ENCODE assay signal across 3 worm cellular contexts in the genomic region with DNA sequence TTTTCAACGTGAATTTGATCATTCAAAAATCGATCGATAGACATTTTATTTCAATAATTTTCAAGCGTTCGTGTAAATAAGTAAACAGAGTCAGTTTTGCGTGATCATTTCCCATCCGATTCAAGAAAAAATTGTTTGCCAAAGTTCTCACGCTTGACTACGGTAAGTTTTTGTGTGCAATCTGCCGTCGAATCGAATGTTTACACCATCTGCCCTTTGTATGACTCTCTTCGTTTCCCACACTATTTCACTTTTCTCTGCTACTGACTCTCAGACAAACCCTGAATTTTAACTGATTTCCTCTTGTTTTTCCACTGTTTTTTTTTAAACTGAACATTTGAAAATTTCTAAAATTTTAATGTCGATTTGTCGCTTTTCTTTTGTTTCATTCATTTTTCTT.
TF ChIP-seq lines count a peak whose summit lies in the region.

No protein-coding gene starts in this region.

TF ChIP-seq in whole organism, L2 larva, 48 proteins besides CTCF, POLR2A, EP300 and RAD21 (continued from another document):
- TF ChIP-seq gmeb-1 (tag; optimal IDR thresholded peaks at IDR 0.05; lab: Kevin White, UChicago) (peak; percentile 75), ztf-11 (tag; optimal IDR thresholded peaks at IDR 0.05; lab: Kevin White, UChicago) (no peak), aly-2 (tag; optimal IDR thresholded peaks at IDR 0.05; lab: Kevin White, UChicago) (no peak), skn-1 (tag; optimal IDR thresholded peaks at IDR 0.05; lab: Kevin White, UChicago) (no peak), elt-3 (tag; optimal IDR thresholded peaks at IDR 0.05; lab: Kevin White, UChicago) (no peak), crh-2 (tag; optimal IDR thresholded peaks at IDR 0.05; lab: Kevin White, UChicago) (peak; percentile 90), sma-9 (GFP tag; optimal IDR thresholded peaks at IDR 0.05; lab: Kevin White, UChicago) (peak; percentile 72), sma-9 (tag; optimal IDR thresholded peaks at IDR 0.05; lab: Kevin White, UChicago) (no peak), fos-1 (tag; optimal IDR thresholded peaks at IDR 0.05; lab: Kevin White, UChicago) (peak; percentile 81), lin-13 (GFP tag; optimal IDR thresholded peaks at IDR 0.05; lab: Kevin White, UChicago) (peak; percentile 84), sma-3 (GFP tag; optimal IDR thresholded peaks at IDR 0.05; lab: Kevin White, UChicago) (peak; percentile 74), snpc-4 (tag; optimal IDR thresholded peaks at IDR 0.05; lab: Kevin White, UChicago) (peak; percentile 45), F13H6.1 (tag; optimal IDR thresholded peaks at IDR 0.05; lab: Kevin White, UChicago) (peak; percentile 87), mbf-1 (tag; optimal IDR thresholded peaks at IDR 0.05; lab: Kevin White, UChicago) (no peak), nhr-23 (tag; optimal IDR thresholded peaks at IDR 0.05; lab: Kevin White, UChicago) (no peak), nhr-77 (tag; optimal IDR thresholded peaks at IDR 0.05; lab: Kevin White, UChicago) (no peak), ztf-1 (GFP tag; conservative IDR thresholded peaks at IDR 0.05; lab: Robert Waterston, UW) (no peak), nhr-21 (tag; optimal IDR thresholded peaks at IDR 0.05; lab: Kevin White, UChicago) (peak; percentile 66), mdl-1 (tag; optimal IDR thresholded peaks at IDR 0.05; lab: Kevin White, UChicago) (peak in 1 of 2 experiments; percentile 2), elt-1 (tag; optimal IDR thresholded peaks at IDR 0.05; lab: Kevin White, UChicago) (no peak), ZK546.5 (tag; optimal IDR thresholded peaks at IDR 0.05; lab: Kevin White, UChicago) (no peak), unc-62 (GFP tag; optimal IDR thresholded peaks at IDR 0.05; lab: Kevin White, UChicago) (no peak), unc-39 (tag; optimal IDR thresholded peaks at IDR 0.05; lab: Kevin White, UChicago) (no peak), ztf-4 (tag; optimal IDR thresholded peaks at IDR 0.05; lab: Kevin White, UChicago) (peak; percentile 73), dmd-4 (tag; optimal IDR thresholded peaks at IDR 0.05; lab: Kevin White, UChicago) (no peak), peb-1 (tag; optimal IDR thresholded peaks at IDR 0.05; lab: Kevin White, UChicago) (no peak), unc-55 (GFP tag; optimal IDR thresholded peaks at IDR 0.05; lab: Kevin White, UChicago) (peak; percentile 95)

TF ChIP-seq in whole organism, L4 larva, 104 proteins besides CTCF, POLR2A, EP300 and RAD21 (continued from another document and continues in another):
- TF ChIP-seq unc-62 (GFP tag; optimal IDR thresholded peaks at IDR 0.05 in 1 of 2; lab: Kevin White, UChicago) (peak in 1 of 2 experiments; percentile 38), unc-62 (tag; optimal IDR thresholded peaks at IDR 0.05; lab: Kevin White, UChicago) (no peak), mxl-2 (GFP tag; conservative IDR thresholded peaks at IDR 0.05; lab: Robert Waterston, UW) (no peak), aha-1 (tag; lab: Kevin White, UChicago) (peak; percentile 99), ctbp-1 (GFP tag; IDR thresholded peaks at IDR 0.05; lab: Robert Waterston, UW) (no peak), egl-27 (tag; optimal IDR thresholded peaks at IDR 0.05; lab: Kevin White, UChicago) (no peak), cey-2 (tag; optimal IDR thresholded peaks at IDR 0.05; lab: Kevin White, UChicago; ENCODE audit: borderline replicate concordance, insufficient read depth) (no peak), lin-39 (tag; optimal IDR thresholded peaks at IDR 0.05; lab: Kevin White, UChicago) (no peak), unc-39 (tag; optimal IDR thresholded peaks at IDR 0.05; lab: Kevin White, UChicago) (no peak), madf-5 (GFP tag; IDR thresholded peaks at IDR 0.05; lab: Robert Waterston, UW) (no peak), nhr-28 (tag; optimal IDR thresholded peaks at IDR 0.05; lab: Kevin White, UChicago) (peak; percentile 50), ces-1 (GFP tag; optimal IDR thresholded peaks at IDR 0.05; lab: Kevin White, UChicago) (no peak), R02D3.7 (tag; optimal IDR thresholded peaks at IDR 0.05; lab: Kevin White, UChicago) (no peak), F44E2.7 (GFP tag; IDR thresholded peaks at IDR 0.05; lab: Robert Waterston, UW) (no peak), hlh-30 (tag; optimal IDR thresholded peaks at IDR 0.05; lab: Kevin White, UChicago; ENCODE audit: insufficient read depth) (peak; percentile 71), duxl-1 (tag; optimal IDR thresholded peaks at IDR 0.05; lab: Kevin White, UChicago; ENCODE audit: poor library complexity) (no peak), nhr-237 (tag; optimal IDR thresholded peaks at IDR 0.05; lab: Kevin White, UChicago) (no peak), rbr-2 (tag; optimal IDR thresholded peaks at IDR 0.05; lab: Kevin White, UChicago) (peak; percentile 63), T20F7.1 (GFP tag; optimal IDR thresholded peaks at IDR 0.05; lab: Kevin White, UChicago) (peak; percentile 55), dpl-1 (GFP tag; optimal IDR thresholded peaks at IDR 0.05; lab: Kevin White, UChicago) (peak; percentile 75), zag-1 (tag; optimal IDR thresholded peaks at IDR 0.05; lab: Kevin White, UChicago) (no peak), sdz-12 (GFP tag; optimal IDR thresholded peaks at IDR 0.05; lab: Kevin White, UChicago) (no peak), nhr-10 (tag; optimal IDR thresholded peaks at IDR 0.05; lab: Kevin White, UChicago) (peak; percentile 38), ZK546.5 (tag; optimal IDR thresholded peaks at IDR 0.05; lab: Kevin White, UChicago) (peak in 1 of 2 experiments; percentile 14), lsy-2 (tag; optimal IDR thresholded peaks at IDR 0.05; lab: Kevin White, UChicago) (peak; percentile 93 to 98), nhr-76 (tag; optimal IDR thresholded peaks at IDR 0.05; lab: Kevin White, UChicago) (no peak), mes-2 (tag; optimal IDR thresholded peaks at IDR 0.05; lab: Kevin White, UChicago; ENCODE audit: poor library complexity, severe bottlenecking) (peak; percentile 87), madf-9 (GFP tag; conservative IDR thresholded peaks at IDR 0.05; lab: Robert Waterston, UW) (peak; percentile 58; the same call in 1 of the 2 replicates), daf-19 (GFP tag; conservative IDR thresholded peaks at IDR 0.05; lab: Robert Waterston, UW) (no peak), lin-38 (GFP tag; IDR thresholded peaks at IDR 0.05; lab: Robert Waterston, UW) (peak; percentile 71), F49E8.2 (tag; optimal IDR thresholded peaks at IDR 0.05; lab: Kevin White, UChicago; ENCODE audit: borderline replicate concordance) (peak; percentile 61), jun-1 (tag; optimal IDR thresholded peaks at IDR 0.05; lab: Kevin White, UChicago) (peak; percentile 43), pqm-1 (tag; optimal IDR thresholded peaks at IDR 0.05; lab: Kevin White, UChicago) (no peak), mdl-1 (tag; optimal IDR thresholded peaks at IDR 0.05; lab: Kevin White, UChicago) (peak in 1 of 2 experiments; percentile 78), nhr-6 (tag; optimal IDR thresholded peaks at IDR 0.05; lab: Kevin White, UChicago) (peak; percentile 45), nhr-11 (tag; optimal IDR thresholded peaks at IDR 0.05; lab: Kevin White, UChicago) (peak; percentile 78), nhr-25 (tag; optimal IDR thresholded peaks at IDR 0.05; lab: Kevin White, UChicago; ENCODE audit: borderline replicate concordance, insufficient read depth) (peak; percentile 71), fkh-10 (GFP tag; optimal IDR thresholded peaks at IDR 0.05; lab: Kevin White, UChicago) (peak; percentile 44), zfp-2 (tag; optimal IDR thresholded peaks at IDR 0.05; lab: Kevin White, UChicago) (no peak), ama-1 (optimal IDR thresholded peaks at IDR 0.05; lab: Kevin White, UChicago) (peak; percentile 25), daf-12 (tag; optimal IDR thresholded peaks at IDR 0.05; lab: Kevin White, UChicago) (no peak), ceh-32 (tag; optimal IDR thresholded peaks at IDR 0.05; lab: Kevin White, UChicago; ENCODE audit: poor library complexity) (no peak), nhr-42 (GFP tag; IDR thresholded peaks at IDR 0.05; lab: Robert Waterston, UW) (0 out of 2 replicates have a peak, but pooled peaks have one; percentile 33), unc-130 (GFP tag; optimal IDR thresholded peaks at IDR 0.05; lab: Kevin White, UChicago) (peak; percentile 34), mdt-29 (GFP tag; IDR thresholded peaks at IDR 0.05; lab: Robert Waterston, UW) (peak; percentile 58; the same call in 1 of the 2 replicates), pha-4 (GFP tag; IDR thresholded peaks at IDR 0.05; lab: Robert Waterston, UW) (peak; percentile 65; the same call in 1 of the 2 replicates), pha-4 (tag; optimal IDR thresholded peaks at IDR 0.05; lab: Kevin White, UChicago) (peak; percentile 8), zfp-3 (GFP tag; conservative IDR thresholded peaks at IDR 0.05; lab: Robert Waterston, UW) (no peak), F26F4.8 (GFP tag; conservative IDR thresholded peaks at IDR 0.05; lab: Robert Waterston, UW) (no peak), aly-2 (tag; optimal IDR thresholded peaks at IDR 0.05; lab: Kevin White, UChicago) (no peak)

TF ChIP-seq in whole organism, late embryonic, 69 proteins besides CTCF, POLR2A, EP300 and RAD21 (continued from another document):
- TF ChIP-seq ceh-30 (tag; optimal IDR thresholded peaks at IDR 0.05; lab: Kevin White, UChicago) (peak; percentile 30), sdc-2 (tag; optimal IDR thresholded peaks at IDR 0.05; lab: Kevin White, UChicago) (no peak)
